Worm (Caenorhabditis elegans): ENCODE measurements around the gene ZK686.5.

ZK686.5 gene

DNA sequence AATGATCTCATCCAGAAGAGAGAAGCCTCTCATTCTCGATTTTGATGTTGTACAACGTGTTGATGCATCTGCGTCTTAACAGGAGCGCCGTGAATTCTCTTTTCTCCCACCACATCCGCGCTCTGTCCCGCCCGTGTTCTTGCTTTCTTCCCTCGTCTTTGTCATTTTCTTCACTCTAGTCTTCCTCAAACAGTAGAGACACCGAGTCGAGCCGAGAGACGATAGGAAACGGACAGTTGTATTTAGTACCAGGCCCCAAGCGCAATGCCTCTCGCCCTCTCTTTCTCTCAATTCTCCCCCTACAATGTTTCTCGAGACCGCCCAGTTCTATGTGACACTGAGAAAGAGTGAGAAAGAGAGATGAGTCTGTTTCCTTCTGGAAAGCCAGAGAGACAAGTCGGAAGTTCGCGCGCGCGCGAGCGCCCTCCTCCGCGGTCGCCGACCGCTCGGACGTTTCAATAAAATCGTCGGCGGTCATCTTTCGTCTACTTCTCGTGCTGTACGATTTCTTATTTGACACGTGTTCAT, 37.7 kb downstream of the ZK686.5 start, which contains the start of gene ZK112.4:
TSS of gene ZK112.4 (minus strand) at position 478 of the 528 bp plus-strand sequence.
- peak; percentile 44 for TF ChIP-seq hmg-4 (GFP tag; optimal IDR thresholded peaks at IDR 0.05)
- no peak for TF ChIP-seq hnd-1 (tag; optimal IDR thresholded peaks at IDR 0.05)

DNA sequence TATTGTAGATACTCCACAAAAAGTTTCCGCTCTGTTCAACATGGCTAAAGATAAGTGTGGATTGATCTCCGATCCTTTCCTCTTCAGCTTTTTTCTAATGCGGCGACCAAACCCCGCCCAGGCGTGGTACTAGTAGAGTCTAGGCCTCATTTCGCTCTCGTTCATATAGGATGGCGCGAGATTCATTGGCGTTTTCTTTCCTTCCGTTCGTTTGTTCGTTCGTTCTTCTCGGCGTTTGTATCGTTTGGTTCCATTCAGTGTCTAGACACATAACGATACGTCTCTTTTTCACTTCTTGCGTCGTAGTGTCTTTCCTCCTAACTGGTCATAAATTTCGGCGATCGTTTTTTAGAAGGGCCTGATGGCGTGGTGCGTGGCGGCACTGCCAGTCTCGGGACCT, 38.3 kb downstream of the ZK686.5 start:
- TF ChIP-seq ama-1 (optimal IDR thresholded peaks at IDR 0.05) (no peak), hmg-4 (GFP tag; optimal IDR thresholded peaks at IDR 0.05) (no peak), hmbx-1 (tag; optimal IDR thresholded peaks at IDR 0.05) (no peak), tbx-11 (GFP tag; IDR thresholded peaks at IDR 0.05) (no peak), ets-7 (tag; optimal IDR thresholded peaks at IDR 0.05) (no peak), scrt-1 (GFP tag; IDR thresholded peaks at IDR 0.05) (no peak), sea-1 (GFP tag; conservative IDR thresholded peaks at IDR 0.05) (no peak), tbx-37 (GFP tag; conservative IDR thresholded peaks at IDR 0.05) (no peak), ceh-36 (tag; optimal IDR thresholded peaks at IDR 0.05) (no peak), tra-4 (tag; optimal IDR thresholded peaks at IDR 0.05) (no peak), F13C5.2 (tag; optimal IDR thresholded peaks at IDR 0.05) (no peak), hnd-1 (tag; optimal IDR thresholded peaks at IDR 0.05) (no peak), B0310.2 (tag; optimal IDR thresholded peaks at IDR 0.05) (no peak), pes-1 (GFP tag; IDR thresholded peaks at IDR 0.05) (no peak), flt-1 (GFP tag; IDR thresholded peaks at IDR 0.05) (no peak), ceh-13 (GFP tag; optimal IDR thresholded peaks at IDR 0.05) (no peak), aly-1 (tag; optimal IDR thresholded peaks at IDR 0.05) (no peak)

DNA sequence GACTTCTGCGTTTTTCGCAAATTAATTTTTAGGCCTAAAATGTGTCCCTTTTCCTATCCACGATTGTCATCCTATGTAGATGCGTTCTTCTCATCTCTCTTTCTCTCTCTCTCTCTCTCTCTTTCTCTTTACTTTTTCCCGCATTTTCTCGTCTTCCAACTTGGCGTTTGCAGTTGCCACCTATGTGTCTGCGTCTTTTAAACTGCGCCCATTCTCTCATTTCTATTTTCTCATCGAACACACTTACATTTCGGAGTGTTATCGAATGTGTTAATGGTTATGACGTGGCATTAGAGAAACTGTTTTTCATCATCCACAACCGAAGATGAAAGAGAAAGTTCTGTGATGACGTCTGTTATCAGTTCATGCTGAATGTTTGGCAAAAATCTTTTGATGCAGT, 38.8 kb downstream of the ZK686.5 start:
- no peak for TF ChIP-seq aly-1 (tag; optimal IDR thresholded peaks at IDR 0.05)
- TF ChIP-seq ets-7 (tag; optimal IDR thresholded peaks at IDR 0.05): no peak
- no peak for TF ChIP-seq B0310.2 (tag; optimal IDR thresholded peaks at IDR 0.05)
- TF ChIP-seq ceh-13 (GFP tag; optimal IDR thresholded peaks at IDR 0.05): no peak
- no peak for TF ChIP-seq flt-1 (GFP tag; IDR thresholded peaks at IDR 0.05)
- TF ChIP-seq sea-1 (GFP tag; conservative IDR thresholded peaks at IDR 0.05): no peak
- TF ChIP-seq hnd-1 (tag; optimal IDR thresholded peaks at IDR 0.05): no peak
- no peak for TF ChIP-seq hmg-4 (GFP tag; optimal IDR thresholded peaks at IDR 0.05)
- TF ChIP-seq F13C5.2 (tag; optimal IDR thresholded peaks at IDR 0.05): no peak
- no peak for TF ChIP-seq scrt-1 (GFP tag; IDR thresholded peaks at IDR 0.05)
- no peak for TF ChIP-seq ama-1 (optimal IDR thresholded peaks at IDR 0.05)
- no peak for TF ChIP-seq ceh-36 (tag; optimal IDR thresholded peaks at IDR 0.05)
- TF ChIP-seq hmbx-1 (tag; optimal IDR thresholded peaks at IDR 0.05): no peak
- TF ChIP-seq tbx-37 (GFP tag; conservative IDR thresholded peaks at IDR 0.05): no peak
- TF ChIP-seq pes-1 (GFP tag; IDR thresholded peaks at IDR 0.05): no peak
- TF ChIP-seq tbx-11 (GFP tag; IDR thresholded peaks at IDR 0.05): no peak

DNA sequence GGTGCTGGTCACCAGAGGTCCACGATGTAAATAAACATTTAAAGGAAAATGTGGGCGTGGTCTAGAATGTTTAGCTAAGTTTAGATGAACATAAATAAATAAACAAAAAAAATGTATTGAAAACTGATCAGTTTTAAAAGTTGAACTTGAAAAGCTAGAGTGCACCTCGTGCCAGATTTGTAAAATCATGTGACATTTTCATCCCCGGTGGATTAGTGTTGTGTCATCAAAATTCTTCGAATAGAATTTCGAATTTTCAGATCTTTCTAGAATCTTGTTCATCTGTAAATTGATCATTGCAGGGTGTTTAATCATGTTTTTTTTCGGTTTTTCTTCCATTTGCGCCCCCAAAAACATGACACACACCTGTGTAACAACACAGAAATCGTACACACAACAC, 40.8 kb downstream of the ZK686.5 start:
- TF ChIP-seq hnd-1 (tag; optimal IDR thresholded peaks at IDR 0.05) (no peak), tra-4 (tag; optimal IDR thresholded peaks at IDR 0.05) (no peak), sea-1 (GFP tag; conservative IDR thresholded peaks at IDR 0.05) (no peak), aly-1 (tag; optimal IDR thresholded peaks at IDR 0.05) (no peak), ama-1 (optimal IDR thresholded peaks at IDR 0.05) (no peak), tbx-37 (GFP tag; conservative IDR thresholded peaks at IDR 0.05) (no peak)

DNA sequence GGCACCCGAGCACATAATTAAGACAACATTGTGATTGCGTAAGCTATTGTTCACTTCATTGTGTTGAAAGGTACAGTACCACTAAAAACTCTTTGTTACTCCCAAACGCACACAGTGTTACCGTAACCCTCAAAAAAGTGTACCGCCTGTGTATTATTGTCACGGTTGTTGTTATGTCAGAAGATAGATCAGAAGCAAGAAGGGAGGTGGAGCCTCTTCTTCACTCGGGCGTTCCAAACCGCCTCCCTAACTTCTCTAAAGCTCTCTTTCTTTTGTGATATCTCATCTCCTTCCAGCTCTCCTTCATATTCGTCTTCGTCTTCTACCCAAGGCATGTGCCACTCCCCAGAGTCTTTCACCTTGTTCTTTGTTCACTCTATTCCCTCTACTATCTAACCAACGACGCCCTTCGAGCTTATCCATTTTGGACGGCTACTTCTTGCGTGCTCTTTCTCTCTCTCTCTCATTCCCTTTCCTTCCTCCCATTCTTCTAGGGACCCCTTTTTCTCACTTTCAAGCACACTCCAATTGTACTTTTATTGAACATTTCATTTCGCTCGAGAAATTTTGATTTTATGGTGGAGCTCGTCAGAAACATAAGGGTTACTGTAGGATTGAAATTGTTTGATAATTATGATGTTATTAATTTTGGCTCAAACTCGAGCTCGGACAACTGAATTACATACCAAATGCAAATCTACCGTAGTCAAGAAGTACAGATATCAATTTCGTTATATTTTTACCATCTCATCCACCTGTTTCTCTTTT, 41.6 kb downstream of the ZK686.5 start:
- no peak for TF ChIP-seq sea-1 (GFP tag; conservative IDR thresholded peaks at IDR 0.05)
- TF ChIP-seq hmg-4 (GFP tag; optimal IDR thresholded peaks at IDR 0.05): no peak
- TF ChIP-seq B0310.2 (tag; optimal IDR thresholded peaks at IDR 0.05): no peak
- TF ChIP-seq aly-1 (tag; optimal IDR thresholded peaks at IDR 0.05): peak; percentile 30

DNA sequence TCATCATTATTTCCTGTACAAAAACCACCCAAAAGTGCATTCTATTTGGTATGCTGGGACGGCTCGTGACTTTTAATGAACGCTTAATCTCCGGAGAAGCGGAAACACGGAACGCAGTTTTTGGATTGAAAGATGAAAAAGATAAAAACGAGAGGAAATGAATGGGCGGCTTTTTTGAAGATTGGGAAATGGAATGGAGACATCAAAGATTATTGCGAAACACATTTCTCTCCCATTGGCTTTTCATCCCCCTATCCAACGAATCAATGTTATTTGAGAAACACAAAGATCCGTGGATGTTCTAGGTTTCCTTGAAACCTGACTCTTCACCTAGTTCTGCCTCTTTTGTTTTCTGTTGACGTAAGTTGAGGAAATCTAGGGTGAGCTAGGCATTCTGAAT, 42.9 kb downstream of the ZK686.5 start:
- no peak for TF ChIP-seq flt-1 (GFP tag; IDR thresholded peaks at IDR 0.05)
- no peak for TF ChIP-seq tbx-37 (GFP tag; conservative IDR thresholded peaks at IDR 0.05)
- TF ChIP-seq ceh-36 (tag; optimal IDR thresholded peaks at IDR 0.05): no peak
- no peak for TF ChIP-seq B0310.2 (tag; optimal IDR thresholded peaks at IDR 0.05)
- TF ChIP-seq hnd-1 (tag; optimal IDR thresholded peaks at IDR 0.05): no peak
- no peak for TF ChIP-seq hmg-4 (GFP tag; optimal IDR thresholded peaks at IDR 0.05)
- no peak for TF ChIP-seq F13C5.2 (tag; optimal IDR thresholded peaks at IDR 0.05)
- no peak for TF ChIP-seq scrt-1 (GFP tag; IDR thresholded peaks at IDR 0.05)
- no peak for TF ChIP-seq tbx-11 (GFP tag; IDR thresholded peaks at IDR 0.05)
- no peak for TF ChIP-seq sea-1 (GFP tag; conservative IDR thresholded peaks at IDR 0.05)
- no peak for TF ChIP-seq aly-1 (tag; optimal IDR thresholded peaks at IDR 0.05)
- no peak for TF ChIP-seq ets-7 (tag; optimal IDR thresholded peaks at IDR 0.05)
- no peak for TF ChIP-seq ama-1 (optimal IDR thresholded peaks at IDR 0.05)
- no peak for TF ChIP-seq pes-1 (GFP tag; IDR thresholded peaks at IDR 0.05)
- no peak for TF ChIP-seq tra-4 (tag; optimal IDR thresholded peaks at IDR 0.05)
- TF ChIP-seq ceh-13 (GFP tag; optimal IDR thresholded peaks at IDR 0.05): no peak
- no peak for TF ChIP-seq hmbx-1 (tag; optimal IDR thresholded peaks at IDR 0.05)

DNA sequence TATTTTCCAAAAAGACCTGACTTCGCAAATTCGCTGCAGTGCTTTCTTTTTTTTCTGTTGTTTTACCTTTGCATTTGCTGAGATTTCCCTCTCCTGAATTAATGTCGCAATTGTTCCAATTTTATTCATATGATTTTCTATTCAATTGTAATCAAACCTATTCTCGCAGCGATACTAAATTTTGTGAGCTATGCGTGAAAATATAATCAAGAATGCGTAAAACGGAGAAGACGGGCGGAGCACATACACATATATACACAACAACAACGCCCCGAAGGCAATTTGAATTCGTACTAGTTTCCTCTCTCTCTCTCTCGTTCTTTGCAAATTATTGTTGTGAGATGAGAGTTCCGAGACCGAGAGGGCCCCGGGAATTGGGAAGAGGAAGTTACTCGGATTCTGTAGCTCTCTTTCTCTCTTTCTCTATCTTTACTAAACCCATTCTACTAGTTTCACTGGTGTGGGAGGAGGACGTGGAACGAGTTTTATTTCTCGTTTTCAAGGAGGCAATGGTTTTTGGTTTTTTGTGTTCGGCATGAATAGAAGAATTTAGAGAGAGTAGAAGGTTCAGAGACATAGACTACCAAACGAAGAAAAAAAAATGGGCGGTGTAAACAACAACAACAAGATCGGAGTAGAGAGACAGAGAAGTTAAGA, 43.8 kb downstream of the ZK686.5 start:
- no peak for TF ChIP-seq tra-4 (tag; optimal IDR thresholded peaks at IDR 0.05)
- TF ChIP-seq ama-1 (optimal IDR thresholded peaks at IDR 0.05): no peak
- TF ChIP-seq F13C5.2 (tag; optimal IDR thresholded peaks at IDR 0.05): no peak
- no peak for TF ChIP-seq tbx-11 (GFP tag; IDR thresholded peaks at IDR 0.05)
- no peak for TF ChIP-seq flt-1 (GFP tag; IDR thresholded peaks at IDR 0.05)
- TF ChIP-seq pes-1 (GFP tag; IDR thresholded peaks at IDR 0.05): no peak
